Worm (Caenorhabditis elegans): Measurements from ENCODE around the gene daf-36.

The daf-36 gene

DNA sequence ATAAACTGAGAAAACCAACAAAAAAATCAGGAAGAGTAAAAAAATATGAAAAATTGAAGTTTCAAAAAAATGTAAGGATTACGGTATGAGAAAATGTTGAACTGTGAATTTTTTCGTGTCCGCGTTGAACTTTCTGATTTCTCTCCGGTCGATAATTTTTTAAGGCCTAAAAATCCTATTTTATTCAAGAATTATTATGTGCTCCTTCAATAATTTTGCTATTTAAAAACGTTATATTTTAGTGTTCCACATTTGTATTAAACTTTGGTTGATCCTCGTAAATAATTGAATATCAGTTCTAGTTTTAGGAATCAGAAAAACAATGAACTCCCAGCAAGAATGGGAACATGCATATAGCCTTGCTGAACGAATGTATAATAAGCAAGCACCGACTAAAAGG is 12.9 kb downstream of the daf-36 start, which contains the start of gene hpo-40:
Gene hpo-40, plus strand, starts transcription at position 301 of the 400 bp plus-strand sequence.
- TF ChIP-seq ceh-39 (tag; optimal IDR thresholded peaks at IDR 0.05), result no peak
- no peak for TF ChIP-seq mls-2 (tag; optimal IDR thresholded peaks at IDR 0.05)
- TF ChIP-seq pha-4 (tag; optimal IDR thresholded peaks at IDR 0.05), result no peak
- TF ChIP-seq ham-2 (GFP tag; optimal IDR thresholded peaks at IDR 0.05), result no peak
- no peak for TF ChIP-seq sem-2 (GFP tag; optimal IDR thresholded peaks at IDR 0.05)
- TF ChIP-seq blmp-1 (tag; optimal IDR thresholded peaks at IDR 0.05), result no peak
- no peak for TF ChIP-seq nhr-2 (tag; optimal IDR thresholded peaks at IDR 0.05)
- TF ChIP-seq lin-13 (tag; optimal IDR thresholded peaks at IDR 0.05), result no peak
- TF ChIP-seq nhr-28 (tag; optimal IDR thresholded peaks at IDR 0.05), result no peak
- no peak for TF ChIP-seq hlh-1 (tag; optimal IDR thresholded peaks at IDR 0.05)
- no peak for TF ChIP-seq mab-5 (tag; optimal IDR thresholded peaks at IDR 0.05)
- TF ChIP-seq nhr-237 (tag; optimal IDR thresholded peaks at IDR 0.05), result no peak

DNA sequence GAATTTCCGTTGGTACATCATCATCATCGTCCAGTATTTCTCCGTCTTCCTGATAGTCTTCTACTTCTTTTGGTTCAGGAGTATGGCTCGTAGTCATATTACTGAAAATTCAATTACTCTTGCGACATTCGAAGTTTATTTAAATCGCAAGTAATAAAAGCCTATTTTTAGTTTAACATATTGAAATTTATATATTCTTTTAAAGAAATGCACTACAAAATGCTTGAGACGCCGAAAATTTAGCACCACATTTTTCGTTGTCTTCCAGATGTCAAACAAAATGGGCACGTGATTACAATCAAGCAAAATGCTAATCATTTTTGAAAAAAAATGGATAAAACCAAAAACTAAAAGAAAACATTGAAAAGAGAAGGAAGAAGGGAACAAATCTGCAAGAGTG is 13.5 kb downstream of the daf-36 start, which contains the start of gene zhit-3:
Gene zhit-3, minus strand, starts transcription at position 101 of the 400 bp plus-strand sequence.
- TF ChIP-seq tbx-8 (GFP tag; optimal IDR thresholded peaks at IDR 0.05) (no peak), lin-32 (GFP tag; optimal IDR thresholded peaks at IDR 0.05) (no peak), hlh-1 (tag; optimal IDR thresholded peaks at IDR 0.05) (no peak), lin-13 (tag; optimal IDR thresholded peaks at IDR 0.05) (no peak)

DNA sequence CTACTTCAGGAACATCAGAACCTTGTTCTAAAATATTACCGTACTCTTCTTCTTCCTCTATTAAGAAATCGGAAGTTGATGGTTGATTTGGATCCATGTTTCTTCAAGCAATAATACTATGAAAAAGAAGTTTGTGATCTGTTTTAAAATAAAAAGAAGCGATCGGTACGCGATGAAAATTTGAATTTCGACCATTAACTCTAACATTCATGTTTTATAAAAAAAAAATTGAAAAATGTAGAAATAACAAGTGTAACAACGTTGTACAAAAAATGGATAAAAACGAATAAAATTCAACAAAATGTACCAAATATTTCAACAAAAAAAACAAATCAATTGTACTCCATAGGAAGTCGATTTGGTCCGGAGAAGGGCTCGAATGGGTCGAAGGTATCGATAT is 15.3 kb downstream of the daf-36 start, which contains the start of gene tftc-3:
Gene tftc-3, minus strand, starts transcription at position 101 of the 400 bp plus-strand sequence.
- TF ChIP-seq unc-39 (tag; optimal IDR thresholded peaks at IDR 0.05) (no peak), nhr-28 (tag; optimal IDR thresholded peaks at IDR 0.05) (no peak), M03D4.4 (tag; optimal IDR thresholded peaks at IDR 0.05) (no peak), unc-62 (GFP tag; optimal IDR thresholded peaks at IDR 0.05) (no peak), hlh-1 (tag; optimal IDR thresholded peaks at IDR 0.05) (no peak), ceh-43 (GFP tag; optimal IDR thresholded peaks at IDR 0.05) (no peak), lin-32 (GFP tag; optimal IDR thresholded peaks at IDR 0.05) (no peak), nhr-237 (tag; optimal IDR thresholded peaks at IDR 0.05) (no peak), zip-8 (tag; optimal IDR thresholded peaks at IDR 0.05) (no peak), mab-5 (tag; optimal IDR thresholded peaks at IDR 0.05) (no peak)

DNA sequence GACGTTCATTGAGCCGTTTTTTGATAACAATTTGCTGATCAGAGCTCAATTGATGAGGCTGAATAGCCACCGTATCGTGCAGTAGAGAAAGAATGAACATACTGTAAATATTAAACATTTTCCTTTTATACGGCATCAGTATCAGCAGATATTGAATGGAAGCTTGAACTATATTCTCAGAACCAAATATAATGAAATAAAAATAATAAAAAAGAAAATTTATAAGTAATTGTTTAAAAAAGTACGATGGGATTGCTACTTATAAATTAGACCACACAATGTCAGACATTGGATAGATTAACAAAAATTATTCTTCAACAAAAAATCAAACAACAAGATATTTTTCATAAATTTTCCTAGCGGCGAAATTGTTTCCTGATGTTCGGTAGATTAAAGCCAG is 19.0 kb downstream of the daf-36 start, which contains the start of gene rpc-25:
Gene rpc-25, minus strand, starts transcription at position 101 of the 400 bp plus-strand sequence.
- TF ChIP-seq elt-1 (tag; optimal IDR thresholded peaks at IDR 0.05; ENCODE audit: borderline replicate concordance, insufficient read depth) (no peak), lin-13 (tag; optimal IDR thresholded peaks at IDR 0.05) (no peak)

DNA sequence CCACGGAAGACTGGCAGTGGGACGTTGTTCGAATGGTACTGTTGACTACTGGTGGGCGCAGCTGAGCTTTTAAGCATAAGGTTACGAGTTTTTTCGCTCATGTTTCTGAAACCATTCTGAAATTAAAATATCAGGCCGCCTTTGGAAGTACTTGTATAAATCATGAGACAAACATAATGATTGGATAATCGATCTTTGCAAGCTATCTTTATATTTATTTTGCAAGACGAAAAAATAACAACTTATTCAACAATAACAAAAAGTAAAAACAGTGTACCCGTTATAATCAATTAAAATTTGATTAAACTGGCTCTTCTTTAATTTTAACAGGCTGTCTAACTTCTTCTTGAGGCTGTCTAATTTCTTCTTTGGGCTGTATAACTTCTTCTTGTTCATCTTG is 20.0 kb downstream of the daf-36 start, which contains the start of gene ZK856.16:
Gene ZK856.16, minus strand, starts transcription at position 101 of the 400 bp plus-strand sequence.
- TF ChIP-seq bed-3 (GFP tag; optimal IDR thresholded peaks at IDR 0.05), result no peak
- TF ChIP-seq lin-13 (tag; optimal IDR thresholded peaks at IDR 0.05), result no peak
- no peak for TF ChIP-seq ces-1 (GFP tag; optimal IDR thresholded peaks at IDR 0.05)
- TF ChIP-seq ceh-43 (GFP tag; optimal IDR thresholded peaks at IDR 0.05), result no peak
- TF ChIP-seq cnd-1 (tag; optimal IDR thresholded peaks at IDR 0.05), result no peak
- no peak for TF ChIP-seq snpc-4 (tag; optimal IDR thresholded peaks at IDR 0.05)
- no peak for TF ChIP-seq elt-3 (tag; optimal IDR thresholded peaks at IDR 0.05)

DNA sequence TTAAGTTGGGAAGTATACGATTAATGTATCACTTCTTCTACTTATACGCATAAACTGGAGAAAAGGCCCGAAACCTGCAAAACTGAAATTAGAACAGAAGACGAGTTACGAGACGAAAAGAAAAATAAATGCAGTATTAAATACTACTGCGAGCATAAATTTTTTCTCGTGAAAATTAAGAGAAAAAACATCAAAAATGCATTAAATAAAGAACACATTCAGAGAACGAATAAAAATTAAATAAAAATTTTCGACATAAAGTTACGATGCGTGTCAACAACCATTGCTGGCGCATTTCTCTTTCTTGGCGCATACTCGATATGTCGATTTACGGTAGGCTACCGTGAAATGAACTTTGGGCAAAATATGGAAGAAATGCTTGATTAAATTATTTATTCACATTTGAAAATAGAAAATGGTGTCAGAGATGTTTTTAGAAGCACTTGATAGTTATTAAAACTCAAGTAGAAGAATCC is 20.6 kb downstream of the daf-36 start, which contains the start of the genes ZK856.19 and ZK856.11:
Gene ZK856.19, minus strand, starts transcription at position 51 of the 476 bp plus-strand sequence.
Gene ZK856.11, minus strand, starts transcription at position 76 of the 476 bp plus-strand sequence.
- TF ChIP-seq mep-1 (tag; optimal IDR thresholded peaks at IDR 0.05) (no peak), unc-39 (tag; optimal IDR thresholded peaks at IDR 0.05) (no peak), unc-62 (GFP tag; optimal IDR thresholded peaks at IDR 0.05) (no peak), lin-13 (tag; optimal IDR thresholded peaks at IDR 0.05) (no peak), nhr-237 (tag; optimal IDR thresholded peaks at IDR 0.05) (no peak), cnd-1 (tag; optimal IDR thresholded peaks at IDR 0.05) (no peak), unc-120 (tag; optimal IDR thresholded peaks at IDR 0.05; ENCODE audit: poor library complexity, severe bottlenecking) (peak; percentile 65), drap-1 (GFP tag; optimal IDR thresholded peaks at IDR 0.05) (no peak), lsy-2 (tag; optimal IDR thresholded peaks at IDR 0.05) (peak; percentile 62), ces-1 (GFP tag; optimal IDR thresholded peaks at IDR 0.05) (no peak), ham-2 (GFP tag; optimal IDR thresholded peaks at IDR 0.05) (no peak), ztf-11 (tag; optimal IDR thresholded peaks at IDR 0.05) (no peak), nhr-76 (tag; optimal IDR thresholded peaks at IDR 0.05) (no peak), pha-4 (tag; optimal IDR thresholded peaks at IDR 0.05) (peak; percentile 37)

Data from whole organism, mixed stage, embryonic.